Fruit fly (Drosophila melanogaster): ENCODE measurements around the gene Eig71Ec.

DNA sequence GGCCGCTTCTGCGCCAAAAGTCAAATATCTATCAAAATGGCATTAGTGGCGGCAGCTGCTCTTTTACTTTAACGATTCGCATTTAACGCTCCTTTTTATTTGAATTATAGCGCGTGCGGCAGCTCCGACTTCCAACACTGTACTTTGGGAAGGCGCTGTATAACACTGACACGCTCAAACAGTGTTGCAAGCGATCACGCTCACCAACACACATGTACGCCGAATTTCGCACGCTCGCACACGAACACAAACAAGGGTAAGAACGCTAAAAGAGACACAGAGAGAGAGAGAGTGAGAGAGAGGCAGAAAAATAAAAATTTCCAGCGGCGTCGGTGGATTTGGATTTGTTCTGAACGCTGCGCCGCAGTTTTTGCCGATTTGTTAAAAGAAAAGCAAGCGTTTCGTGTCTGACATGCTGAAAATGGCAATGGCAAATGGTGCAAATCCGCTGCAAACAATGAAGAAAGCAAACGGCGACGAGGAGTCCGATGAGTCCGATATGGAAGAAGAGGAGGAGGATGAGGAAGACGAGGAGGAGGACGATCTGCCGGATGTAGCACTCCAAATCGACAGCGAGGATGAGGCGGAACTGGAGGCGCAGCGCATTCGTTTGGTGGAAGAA lies 32.3 kb downstream of the Eig71Ec start, which contains the start of gene Phs:
- peak in 1 of 2 experiments; percentile 11 for TF ChIP-seq CTCF (optimal IDR thresholded peaks at IDR 0.05)
- TF ChIP-seq CG8478 (optimal IDR thresholded peaks at IDR 0.05) = no peak

Measured in S2 (cell line).